Worm (Caenorhabditis elegans): ENCODE results near the gene F18C5.9.

F18C5.9 gene

ce11 chrII:6612544-6612943, 45.6 kb downstream of the F18C5.9 start:
- TF ChIP-seq nhr-80 (tag; optimal IDR thresholded peaks at IDR 0.05), result peak; percentile 74
- TF ChIP-seq T07F8.4 (tag; optimal IDR thresholded peaks at IDR 0.05), result no peak
- no peak for TF ChIP-seq F52B5.7 (tag; optimal IDR thresholded peaks at IDR 0.05)

ce11 chrII:6614500-6614899, 47.6 kb downstream of the F18C5.9 start:
- TF ChIP-seq B0019.2 (GFP tag; conservative IDR thresholded peaks at IDR 0.05) (no peak), aptf-2 (GFP tag; conservative IDR thresholded peaks at IDR 0.05) (no peak), cebp-2 (GFP tag; IDR thresholded peaks at IDR 0.05) (no peak), T26A5.8 (tag; optimal IDR thresholded peaks at IDR 0.05) (no peak), efl-1 (GFP tag; optimal IDR thresholded peaks at IDR 0.05) (no peak), hmg-20 (GFP tag; IDR thresholded peaks at IDR 0.05) (no peak), nhr-80 (tag; optimal IDR thresholded peaks at IDR 0.05) (peak; percentile 31)

ce11 chrII:6615232-6616029, 48.5 kb downstream of the F18C5.9 start:
- no peak for TF ChIP-seq ztf-18 (tag; optimal IDR thresholded peaks at IDR 0.05)
- TF ChIP-seq F49E8.2 (tag; optimal IDR thresholded peaks at IDR 0.05; ENCODE audit: insufficient read depth), result no peak
- TF ChIP-seq ekl-4 (GFP tag; IDR thresholded peaks at IDR 0.05), result no peak
- no peak for TF ChIP-seq tbx-9 (tag; optimal IDR thresholded peaks at IDR 0.05; ENCODE audit: borderline replicate concordance)
- no peak for TF ChIP-seq tlf-1 (GFP tag; optimal IDR thresholded peaks at IDR 0.05)
- TF ChIP-seq atf-7 (tag; optimal IDR thresholded peaks at IDR 0.05), result peak; percentile 38
- TF ChIP-seq dox-1 (GFP tag; IDR thresholded peaks at IDR 0.05), result peak; percentile 59
- peak; percentile 94 for TF ChIP-seq nhr-80 (tag; optimal IDR thresholded peaks at IDR 0.05)
- TF ChIP-seq ets-4 (GFP tag; optimal IDR thresholded peaks at IDR 0.05), result peak; percentile 34
- no peak for TF ChIP-seq sptf-2 (GFP tag; optimal IDR thresholded peaks at IDR 0.05)
- TF ChIP-seq ceh-58 (GFP tag; IDR thresholded peaks at IDR 0.05), result no peak
- TF ChIP-seq lag-1 (GFP tag; IDR thresholded peaks at IDR 0.05), result no peak
- TF ChIP-seq ztf-3 (GFP tag; optimal IDR thresholded peaks at IDR 0.05), result no peak
- TF ChIP-seq Y67H2A.10 (GFP tag; conservative IDR thresholded peaks at IDR 0.05), result no peak
- TF ChIP-seq hlh-26 (GFP tag; conservative IDR thresholded peaks at IDR 0.05), result no peak
- TF ChIP-seq ceh-91 (GFP tag; IDR thresholded peaks at IDR 0.05), result no peak
- no peak for TF ChIP-seq F37B4.10 (GFP tag; IDR thresholded peaks at IDR 0.05)

ce11 chrII:6616135-6616534, 49.2 kb downstream of the F18C5.9 start:
- TF ChIP-seq lag-1 (GFP tag; IDR thresholded peaks at IDR 0.05), result no peak
- no peak for TF ChIP-seq lin-40 (tag; optimal IDR thresholded peaks at IDR 0.05)
- TF ChIP-seq nhr-80 (tag; optimal IDR thresholded peaks at IDR 0.05), result peak; percentile 56
- TF ChIP-seq B0035.1 (tag; optimal IDR thresholded peaks at IDR 0.05), result no peak
- TF ChIP-seq nfya-2 (GFP tag; IDR thresholded peaks at IDR 0.05), result no peak
- TF ChIP-seq sptf-2 (GFP tag; optimal IDR thresholded peaks at IDR 0.05), result no peak

ce11 chrII:6616770-6617169, 49.8 kb downstream of the F18C5.9 start, which contains the start of gene klf-3:
Gene klf-3 (plus strand): TSS chrII:6616878.
- TF ChIP-seq B0336.3 (GFP tag; IDR thresholded peaks at IDR 0.05) (no peak), dox-1 (GFP tag; IDR thresholded peaks at IDR 0.05) (no peak), snpc-1.1 (tag; optimal IDR thresholded peaks at IDR 0.05; ENCODE audit: insufficient read depth) (no peak), let-607 (tag; optimal IDR thresholded peaks at IDR 0.05) (no peak), pbrm-1 (GFP tag; IDR thresholded peaks at IDR 0.05) (no peak), madf-8 (GFP tag; conservative IDR thresholded peaks at IDR 0.05) (no peak), ceh-58 (GFP tag; IDR thresholded peaks at IDR 0.05) (no peak), gei-17 (GFP tag; optimal IDR thresholded peaks at IDR 0.05) (no peak), hlh-12 (tag; optimal IDR thresholded peaks at IDR 0.05) (no peak), sea-2 (GFP tag; IDR thresholded peaks at IDR 0.05) (no peak), K11D2.4 (GFP tag; IDR thresholded peaks at IDR 0.05) (no peak), aptf-3 (GFP tag; IDR thresholded peaks at IDR 0.05) (no peak), attf-5 (GFP tag; optimal IDR thresholded peaks at IDR 0.05) (no peak), madf-3 (GFP tag; IDR thresholded peaks at IDR 0.05) (no peak), zfh-2 (GFP tag; conservative IDR thresholded peaks at IDR 0.05) (no peak), hmg-20 (GFP tag; IDR thresholded peaks at IDR 0.05) (no peak)

All from whole organism, young adult.